Fruit fly (Drosophila melanogaster) whole organism, embryonic: Measurements from ENCODE around the gene tbrd-1.

Source experiments
- ATbp ChIP-seq: fragments of 200-800 bp; sonication (Bioruptor generic); optimal IDR thresholded peaks from 2 replicates; lab custom pipeline; 2017; ENCODE audit warnings: missing biosample characterization, mild to moderate bottlenecking, missing genetic modification characterization, missing genetic modification reagents
- Bgb ChIP-seq: fragments of 200-800 bp; sonication (Bioruptor generic); IDR thresholded peaks from 2 replicates; pipeline ENCODE4 v1.3.6; 2022; ENCODE audit warnings: missing biosample characterization, missing genetic modification characterization; ENCODE audit not compliant: partially characterized antibody
- C15 ChIP-seq: fragments of 200-800 bp; sonication (Bioruptor generic); IDR thresholded peaks from 3 replicates; pipeline ENCODE4 v1.3.6; 2022; ENCODE audit warnings: missing biosample characterization, missing genetic modification characterization
- CG10274 ChIP-seq: fragments of 200-800 bp; sonication (Bioruptor generic); optimal IDR thresholded peaks from 3 replicates; lab custom pipeline; 2017; ENCODE audit warnings: missing biosample characterization, mild to moderate bottlenecking, missing genetic modification characterization
- CG10565 ChIP-seq: fragments of 200-800 bp; sonication (Bioruptor generic); optimal IDR thresholded peaks from 3 replicates; lab custom pipeline; 2016; ENCODE audit warnings: missing biosample characterization, mild to moderate bottlenecking, missing genetic modification characterization
- CG12744 ChIP-seq: fragments of 200-800 bp; sonication (Bioruptor generic); optimal IDR thresholded peaks from 2 replicates; lab custom pipeline; 2016; ENCODE audit warnings: missing biosample characterization, missing genetic modification characterization
- CG15479 ChIP-seq: fragments of 200-800 bp; sonication (Bioruptor generic); optimal IDR thresholded peaks from 3 replicates; lab custom pipeline; 2019; ENCODE audit warnings: missing biosample characterization, mild to moderate bottlenecking, missing genetic modification characterization, moderate library complexity
- CG1602 ChIP-seq: fragments of 200-800 bp; sonication (Bioruptor generic); optimal IDR thresholded peaks from 3 replicates; lab custom pipeline; 2016; ENCODE audit warnings: missing biosample characterization, missing genetic modification characterization
- CG17912 ChIP-seq: fragments of 200-800 bp; sonication (Bioruptor generic); optimal IDR thresholded peaks from 2 replicates; lab custom pipeline; 2018; ENCODE audit warnings: missing biosample characterization, mild to moderate bottlenecking, missing genetic modification characterization
- CG18262 ChIP-seq: fragments of 200-800 bp; optimal IDR thresholded peaks from 3 replicates; lab custom pipeline; 2019; ENCODE audit warnings: missing biosample characterization, mild to moderate bottlenecking, missing genetic modification characterization, moderate library complexity
- CG18599 ChIP-seq: fragments of 200-800 bp; sonication (Bioruptor generic); optimal IDR thresholded peaks from 3 replicates; lab custom pipeline; 2017; ENCODE audit warnings: missing biosample characterization, missing genetic modification characterization, mild to moderate bottlenecking, moderate library complexity, missing genetic modification reagents
- CG2202 ChIP-seq: fragments of 200-800 bp; sonication (Bioruptor generic); optimal IDR thresholded peaks from 2 replicates; lab custom pipeline; 2018; ENCODE audit warnings: missing biosample characterization, mild to moderate bottlenecking, missing genetic modification characterization
- CG2712 ChIP-seq: fragments of 200-800 bp; optimal IDR thresholded peaks from 3 replicates; lab custom pipeline; 2019; ENCODE audit warnings: missing biosample characterization, mild to moderate bottlenecking, missing genetic modification characterization, moderate library complexity
- CG33557 ChIP-seq: fragments of 200-800 bp; sonication (Bioruptor generic); optimal IDR thresholded peaks from 2 replicates; lab custom pipeline; 2019; ENCODE audit warnings: missing biosample characterization, mild to moderate bottlenecking, missing genetic modification characterization, moderate library complexity
- CG3726 ChIP-seq: fragments of 200-800 bp; sonication (Bioruptor generic); IDR thresholded peaks from 3 replicates; pipeline ENCODE4, ENCODE4 v1.3.6; 2022; ENCODE audit warnings: missing biosample characterization, missing genetic modification characterization
- CG4328 ChIP-seq: fragments of 200-800 bp; sonication (Bioruptor generic); optimal IDR thresholded peaks from 3 replicates; lab custom pipeline; 2017; ENCODE audit warnings: missing biosample characterization, missing genetic modification reagents, missing genetic modification characterization
- CG4854 ChIP-seq: fragments of 200-800 bp; sonication (Bioruptor generic); optimal IDR thresholded peaks from 2 replicates; lab custom pipeline; 2016; ENCODE audit warnings: missing biosample characterization, missing genetic modification characterization, inconsistent platforms
- CG6175 ChIP-seq: fragments of 200-800 bp; sonication (Bioruptor generic); IDR thresholded peaks from 3 replicates; pipeline ENCODE4 v1.3.6; 2022; ENCODE audit warnings: missing biosample characterization, missing genetic modification characterization
- CG6254 ChIP-seq: fragments of 200-800 bp; sonication (Bioruptor generic); optimal IDR thresholded peaks from 3 replicates; lab custom pipeline; 2017; ENCODE audit warnings: mild to moderate bottlenecking, missing biosample characterization, missing genetic modification reagents, missing genetic modification characterization
- CG6791 ChIP-seq: fragments of 200-800 bp; sonication (Bioruptor generic); IDR thresholded peaks from 3 replicates; pipeline ENCODE4 v1.3.6; 2022; ENCODE audit warnings: missing biosample characterization, missing genetic modification characterization; ENCODE audit not compliant: partially characterized antibody
- CG6813 ChIP-seq: fragments of 200-800 bp; sonication (Bioruptor generic); optimal IDR thresholded peaks from 2 replicates; lab custom pipeline; 2017; ENCODE audit warnings: missing biosample characterization, missing genetic modification characterization, mild to moderate bottlenecking, moderate library complexity, missing genetic modification reagents
- CG8281 ChIP-seq: fragments of 200-800 bp; sonication (Bioruptor generic); optimal IDR thresholded peaks from 2 replicates; lab custom pipeline; 2018; ENCODE audit warnings: missing biosample characterization, mild to moderate bottlenecking, missing genetic modification characterization, moderate library complexity
- CG8388 ChIP-seq: fragments of 200-800 bp; sonication (Bioruptor generic); optimal IDR thresholded peaks from 2 replicates; lab custom pipeline; 2019; ENCODE audit warnings: missing biosample characterization, mild to moderate bottlenecking, missing genetic modification characterization, moderate library complexity
- D ChIP-seq, 2 experiments: fragments of 200-800 bp in 1 of 2; fragments of >200 bp in 1 of 2; sonication (Bioruptor generic) in 1 of 2; optimal IDR thresholded peaks; 2 replicates in 1 of 2; 3 replicates in 1 of 2; lab custom pipeline; 2017; ENCODE audit warnings: mild to moderate bottlenecking in 1 of 2, missing biosample characterization in 1 of 2, missing genetic modification characterization in 1 of 2, missing genetic modification reagents in 1 of 2
- Dad ChIP-seq: fragments of 200-800 bp; sonication (Bioruptor generic); optimal IDR thresholded peaks from 3 replicates; lab custom pipeline; 2016; ENCODE audit warnings: missing biosample characterization, missing genetic modification characterization
- Dip3 ChIP-seq: fragments of 200-800 bp; sonication (Bioruptor generic); optimal IDR thresholded peaks from 3 replicates; lab custom pipeline; 2016; ENCODE audit warnings: missing biosample characterization, missing genetic modification characterization
- E2f2 ChIP-seq: fragments of 200-800 bp; sonication (Bioruptor generic); IDR thresholded peaks from 2 replicates; pipeline ENCODE4 v1.3.6; 2022; ENCODE audit warnings: missing biosample characterization, missing genetic modification characterization
- amos ChIP-seq: fragments of 200-800 bp; sonication (Bioruptor generic); IDR thresholded peaks from 2 replicates; pipeline ENCODE4 v1.3.6; 2022; ENCODE audit warnings: missing biosample characterization, missing genetic modification characterization; ENCODE audit not compliant: partially characterized antibody
- ap ChIP-seq: fragments of 200-800 bp; sonication (Bioruptor generic); IDR thresholded peaks from 2 replicates; pipeline ENCODE4 v1.3.6; 2022; ENCODE audit warnings: missing biosample characterization, missing genetic modification characterization
- ase ChIP-seq: fragments of 200-800 bp; sonication (Bioruptor generic); IDR thresholded peaks from 3 replicates; pipeline ENCODE4 v1.3.6; 2022; ENCODE audit warnings: missing biosample characterization, missing genetic modification characterization
- bbx ChIP-seq: fragments of 200-800 bp; sonication (Bioruptor generic); IDR thresholded peaks from 2 replicates; pipeline ENCODE4 v1.3.6; 2022; ENCODE audit warnings: missing biosample characterization, missing genetic modification characterization; ENCODE audit not compliant: partially characterized antibody
- cas ChIP-seq: fragments of 200-800 bp; sonication (Bioruptor generic); IDR thresholded peaks from 2 replicates; pipeline ENCODE4 v1.3.6; 2022; ENCODE audit warnings: missing biosample characterization, missing genetic modification characterization
- croc ChIP-seq: fragments of 200-800 bp; sonication (Bioruptor generic); conservative IDR thresholded peaks from 3 replicates; pipeline ENCODE4 v1.3.6; 2022; ENCODE audit warnings: missing biosample characterization, missing genetic modification characterization
- danr ChIP-seq: fragments of 200-800 bp; sonication (Bioruptor generic); IDR thresholded peaks from 2 replicates; pipeline ENCODE4 v1.3.6; 2022; ENCODE audit warnings: missing biosample characterization, missing genetic modification characterization
- dmrt11E ChIP-seq: fragments of 200-800 bp; sonication (Bioruptor generic); optimal IDR thresholded peaks from 3 replicates; lab custom pipeline; 2018; ENCODE audit warnings: missing biosample characterization, mild to moderate bottlenecking, missing genetic modification characterization, moderate library complexity
- fru ChIP-seq: fragments of >200 bp; optimal IDR thresholded peaks from 2 replicates; lab custom pipeline; 2017
- gcm2 ChIP-seq: fragments of 200-800 bp; sonication (Bioruptor generic); optimal IDR thresholded peaks from 2 replicates; lab custom pipeline; 2016; ENCODE audit warnings: missing biosample characterization, missing genetic modification characterization
- grn ChIP-seq: fragments of 200-800 bp; sonication (Bioruptor generic); optimal IDR thresholded peaks from 3 replicates; lab custom pipeline; 2017; ENCODE audit warnings: missing biosample characterization, missing genetic modification characterization
- gsb ChIP-seq: fragments of 200-800 bp; sonication (Bioruptor generic); IDR thresholded peaks from 2 replicates; pipeline ENCODE4 v1.3.6; 2022; ENCODE audit warnings: missing biosample characterization, missing genetic modification characterization
- insv ChIP-seq, 2 experiments: fragments of 200-800 bp; sonication (Bioruptor generic); optimal IDR thresholded peaks; 3 replicates each; lab custom pipeline; 2016 to 2018; ENCODE audit warnings: missing biosample characterization in 2 of 2, missing genetic modification characterization in 2 of 2
- pita ChIP-seq: fragments of 200-800 bp; sonication (Bioruptor generic); optimal IDR thresholded peaks from 2 replicates; lab custom pipeline; 2017; ENCODE audit warnings: missing biosample characterization, mild to moderate bottlenecking, missing genetic modification characterization
- psq ChIP-seq: fragments of 200-800 bp; sonication (Bioruptor generic); optimal IDR thresholded peaks from 2 replicates; lab custom pipeline; 2017; ENCODE audit warnings: missing biosample characterization, missing genetic modification characterization
- seq ChIP-seq: fragments of 200-800 bp; sonication (Bioruptor generic); IDR thresholded peaks from 2 replicates; pipeline ENCODE4 v1.3.6; 2022; ENCODE audit warnings: missing biosample characterization, missing genetic modification characterization
- shn ChIP-seq: fragments of 200-800 bp; sonication (Bioruptor generic); optimal IDR thresholded peaks from 3 replicates; lab custom pipeline; 2016; ENCODE audit warnings: missing biosample characterization, missing genetic modification characterization
- sima ChIP-seq: fragments of 200-800 bp; sonication (Bioruptor generic); optimal IDR thresholded peaks from 2 replicates; lab custom pipeline; 2016; ENCODE audit warnings: missing biosample characterization, missing genetic modification characterization
- sna ChIP-seq: fragments of 200-800 bp; sonication (Bioruptor generic); IDR thresholded peaks from 2 replicates; pipeline ENCODE4 v1.3.6; 2022; ENCODE audit warnings: missing biosample characterization, missing genetic modification characterization; ENCODE audit not compliant: partially characterized antibody
- stc ChIP-seq: fragments of 200-800 bp; sonication (Bioruptor generic); IDR thresholded peaks from 2 replicates; pipeline ENCODE4 v1.3.6; 2022; ENCODE audit warnings: missing biosample characterization, missing genetic modification characterization
- tll ChIP-seq, 2 experiments: fragments of 200-800 bp in 1 of 2; fragments of >200 bp in 1 of 2; sonication (Bioruptor generic) in 1 of 2; optimal IDR thresholded peaks; 2 replicates each; lab custom pipeline; 2017 to 2019; ENCODE audit warnings: missing biosample characterization in 2 of 2, missing genetic modification characterization in 2 of 2, mild to moderate bottlenecking in 1 of 2, moderate library complexity in 1 of 2
- trem ChIP-seq: fragments of 200-800 bp; optimal IDR thresholded peaks from 3 replicates; lab custom pipeline; 2019; ENCODE audit warnings: missing biosample characterization, mild to moderate bottlenecking, missing genetic modification characterization, moderate library complexity
- wdn ChIP-seq: fragments of 200-800 bp; sonication (Bioruptor generic); IDR thresholded peaks from 2 replicates; pipeline ENCODE4 v1.3.6; 2022; ENCODE audit warnings: missing biosample characterization, missing genetic modification characterization

The tbrd-1 gene

dm6 chr3R:23909347-23909862 lies 16.0 kb upstream of the tbrd-1 start (continued):
- TF ChIP-seq CG4854 (GFP tag; lab: Kevin White, UChicago) = no peak
- peak; percentile 67 for TF ChIP-seq CG6813 (GFP tag; lab: Kevin White, UChicago)
- no peak for TF ChIP-seq Dip3 (GFP tag; lab: Kevin White, UChicago)
- no peak for TF ChIP-seq CG1602 (GFP tag; lab: Kevin White, UChicago)
- TF ChIP-seq CG17912 (GFP tag; lab: Kevin White, UChicago) = no peak
- no peak for TF ChIP-seq trem (tag; lab: Kevin White, UChicago)
- TF ChIP-seq fru (lab: Kevin White, UChicago) = no peak
- no peak for TF ChIP-seq CG15479
- TF ChIP-seq CG8281 = peak; percentile 31
- peak; percentile 78 for TF ChIP-seq seq (GFP tag; lab: Robert Waterston, UW)
- TF ChIP-seq croc (GFP tag; lab: Robert Waterston, UW) = no peak
- TF ChIP-seq sna (GFP tag; lab: Robert Waterston, UW) = no peak
- TF ChIP-seq E2f2 = peak; percentile 21; the same call in 1 of the 2 replicates
- no peak for TF ChIP-seq CG6791
- no peak; the same call in 1 of the 2 replicates for TF ChIP-seq stc (GFP tag; lab: Robert Waterston, UW)
- TF ChIP-seq bbx (GFP tag; lab: Robert Waterston, UW) = no peak
- no peak for TF ChIP-seq cas (GFP tag; lab: Robert Waterston, UW)
- TF ChIP-seq CG2712 (tag; lab: Kevin White, UChicago) = no peak
- no peak for TF ChIP-seq ap (GFP tag; lab: Robert Waterston, UW)
- TF ChIP-seq ase (GFP tag; lab: Robert Waterston, UW) = no peak
- TF ChIP-seq insv (GFP tag; optimal IDR thresholded peaks at IDR 0.05; lab: Kevin White, UChicago) = no peak
- no peak for TF ChIP-seq tll (GFP tag; optimal IDR thresholded peaks at IDR 0.05; lab: Kevin White, UChicago)
- no peak for TF ChIP-seq D (optimal IDR thresholded peaks at IDR 0.05; lab: Kevin White, UChicago)
- TF ChIP-seq D (GFP tag; optimal IDR thresholded peaks at IDR 0.05; lab: Kevin White, UChicago) = peak; percentile 43
- no peak for TF ChIP-seq Bgb (GFP tag; lab: Robert Waterston, UW)
- TF ChIP-seq sima = no peak
- TF ChIP-seq psq (GFP tag; lab: Kevin White, UChicago) = no peak
- no peak for TF ChIP-seq gcm2 (GFP tag; lab: Kevin White, UChicago)
- TF ChIP-seq dmrt11E (tag; lab: Kevin White, UChicago) = no peak
- no peak for TF ChIP-seq grn
- TF ChIP-seq CG3726 (GFP tag; lab: Robert Waterston, UW) = no peak
- TF ChIP-seq wdn = no peak
- no peak for TF ChIP-seq shn (GFP tag; lab: Kevin White, UChicago)
- no peak for TF ChIP-seq CG33557 (GFP tag; lab: Kevin White, UChicago)
- peak; percentile 14 for TF ChIP-seq CG4328 (GFP tag; lab: Kevin White, UChicago)
- no peak for TF ChIP-seq CG10565 (GFP tag; lab: Kevin White, UChicago)
- TF ChIP-seq CG6254 = peak; percentile 1
- no peak for TF ChIP-seq CG12744 (GFP tag; lab: Kevin White, UChicago)
- no peak for TF ChIP-seq CG6175 (GFP tag; lab: Robert Waterston, UW)
- no peak for TF ChIP-seq amos
- no peak for TF ChIP-seq CG8388
- no peak for TF ChIP-seq CG10274 (GFP tag; lab: Kevin White, UChicago)
- TF ChIP-seq CG18262 = no peak
- TF ChIP-seq CG18599 = peak; percentile 53
- no peak for TF ChIP-seq Dad (GFP tag; lab: Kevin White, UChicago)
- no peak for TF ChIP-seq C15 (GFP tag; lab: Robert Waterston, UW)
- no peak for TF ChIP-seq CG2202 (tag; lab: Kevin White, UChicago)
- TF ChIP-seq ATbp (GFP tag; lab: Kevin White, UChicago) = peak; percentile 76
- TF ChIP-seq gsb (GFP tag; lab: Robert Waterston, UW) = no peak
- no peak for TF ChIP-seq danr (GFP tag; lab: Robert Waterston, UW)
- TF ChIP-seq pita (GFP tag; lab: Kevin White, UChicago) = no peak
